Fruit fly (Drosophila melanogaster): ENCODE data around the gene NimB2.

The NimB2 gene

DNA sequence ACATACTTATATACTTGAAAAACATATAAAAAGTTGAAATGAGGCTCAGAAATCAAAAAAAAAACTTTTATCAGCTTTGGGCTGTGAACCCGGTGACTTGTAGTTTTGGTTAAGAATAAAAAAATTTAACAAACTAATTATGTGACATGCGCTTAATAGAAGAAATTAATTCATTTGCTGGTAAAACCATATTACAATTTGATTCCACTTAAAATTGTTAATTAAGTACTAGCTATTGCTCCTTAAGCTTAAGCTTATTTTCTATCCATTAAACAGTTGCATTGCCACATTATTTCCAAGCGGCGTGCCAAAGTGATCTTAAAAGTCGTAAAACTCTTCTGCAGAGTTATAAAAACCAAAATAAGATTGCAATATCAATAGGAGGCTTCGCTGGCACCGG is 42.8 kb downstream of the NimB2 start:
- TF ChIP-seq rgr (GFP tag; optimal IDR thresholded peaks at IDR 0.05) (no peak), woc (GFP tag; optimal IDR thresholded peaks at IDR 0.05) (peak; percentile 29), Myc (optimal IDR thresholded peaks at IDR 0.05) (no peak)

- TF ChIP-seq woc (GFP tag; optimal IDR thresholded peaks at IDR 0.05) (no peak), Mio (GFP tag; optimal IDR thresholded peaks at IDR 0.05) (no peak), dl (GFP tag; optimal IDR thresholded peaks at IDR 0.05; ENCODE audit: insufficient read depth in 1 of 2, partially characterized antibody in 2 of 2) (no peak), sv (GFP tag; optimal IDR thresholded peaks at IDR 0.05) (no peak), dmrt93B (GFP tag; optimal IDR thresholded peaks at IDR 0.05) (no peak), Dif (GFP tag; optimal IDR thresholded peaks at IDR 0.05; ENCODE audit: partially characterized antibody) (no peak), Dfd (GFP tag; optimal IDR thresholded peaks at IDR 0.05) (no peak), Jra (GFP tag; optimal IDR thresholded peaks at IDR 0.05) (no peak), foxo (GFP tag; optimal IDR thresholded peaks at IDR 0.05) (no peak), h (GFP tag; optimal IDR thresholded peaks at IDR 0.05) (no peak), brk (GFP tag; optimal IDR thresholded peaks at IDR 0.05) (no peak), fru (GFP tag; optimal IDR thresholded peaks at IDR 0.05) (no peak), lola (GFP tag; optimal IDR thresholded peaks at IDR 0.05) (no peak), Abd-B (GFP tag; optimal IDR thresholded peaks at IDR 0.05) (no peak), jim (GFP tag; optimal IDR thresholded peaks at IDR 0.05) (no peak)
Observed at dm6 chr2L:13923453-13923852, 43.4 kb downstream of the NimB2 start, which contains the start of gene Vajk1. Gene Vajk1, minus strand, starts transcription at chr2L:13923553.

Measured in whole organism, wandering third instar larva.